Fruit fly (Drosophila melanogaster) whole organism, embryonic: ENCODE results near the gene CG15196.
A peak's percentile ranks its signal among the peaks of the same experiment; 100 is the strongest.

Experiments used
- B-H2 ChIP-seq: fragments of 200-800 bp; sonication (Bioruptor generic); optimal IDR thresholded peaks from 2 replicates; lab custom pipeline; 2018; ENCODE audit warnings: missing biosample characterization, mild to moderate bottlenecking, missing genetic modification characterization
- CG10462 ChIP-seq: fragments of 200-800 bp; sonication (Bioruptor generic); optimal IDR thresholded peaks from 2 replicates; lab custom pipeline; 2016; ENCODE audit warnings: missing biosample characterization, missing genetic modification characterization
- CG10543 ChIP-seq: fragments of 200-800 bp; sonication (Bioruptor generic); optimal IDR thresholded peaks from 3 replicates; lab custom pipeline; 2017; ENCODE audit warnings: missing biosample characterization, mild to moderate bottlenecking, missing genetic modification characterization, moderate library complexity
- CG10959 ChIP-seq: fragments of 200-800 bp; sonication (Bioruptor generic); IDR thresholded peaks from 2 replicates; pipeline ENCODE4 v1.3.6; 2022; ENCODE audit warnings: missing biosample characterization, missing genetic modification characterization
- CG12299 ChIP-seq: fragments of 200-800 bp; sonication (Bioruptor generic); optimal IDR thresholded peaks from 2 replicates; lab custom pipeline; 2018; ENCODE audit warnings: missing biosample characterization, mild to moderate bottlenecking, missing genetic modification characterization
- CG13123 ChIP-seq: fragments of 200-800 bp; sonication (Bioruptor generic); optimal IDR thresholded peaks from 2 replicates; lab custom pipeline; 2016; ENCODE audit warnings: missing biosample characterization, missing genetic modification characterization
- CG15269 ChIP-seq: fragments of 200-800 bp; sonication (Bioruptor generic); optimal IDR thresholded peaks from 2 replicates; lab custom pipeline; 2018; ENCODE audit warnings: missing biosample characterization, mild to moderate bottlenecking, missing genetic modification characterization, moderate library complexity
- CG15601 ChIP-seq: fragments of 200-800 bp; sonication (Bioruptor generic); optimal IDR thresholded peaks from 3 replicates; lab custom pipeline; 2019; ENCODE audit warnings: missing biosample characterization, mild to moderate bottlenecking, missing genetic modification characterization, moderate library complexity
- CG1647 ChIP-seq: fragments of 200-800 bp; sonication (Bioruptor generic); optimal IDR thresholded peaks from 3 replicates; lab custom pipeline; 2016; ENCODE audit warnings: missing biosample characterization, missing genetic modification characterization
- CG17802 ChIP-seq: fragments of 200-800 bp; sonication (Bioruptor generic); optimal IDR thresholded peaks from 2 replicates; lab custom pipeline; 2018; ENCODE audit warnings: missing biosample characterization, mild to moderate bottlenecking, missing genetic modification characterization, moderate library complexity
- CG32532 ChIP-seq: fragments of 200-800 bp; sonication (Bioruptor generic); IDR thresholded peaks from 2 replicates; pipeline ENCODE4 v1.3.6; 2022; ENCODE audit warnings: missing biosample characterization, missing genetic modification characterization
- CG33557 ChIP-seq: fragments of 200-800 bp; sonication (Bioruptor generic); optimal IDR thresholded peaks from 2 replicates; lab custom pipeline; 2019; ENCODE audit warnings: missing biosample characterization, mild to moderate bottlenecking, missing genetic modification characterization, moderate library complexity
- CG3726 ChIP-seq: fragments of 200-800 bp; sonication (Bioruptor generic); IDR thresholded peaks from 3 replicates; pipeline ENCODE4, ENCODE4 v1.3.6; 2022; ENCODE audit warnings: missing biosample characterization, missing genetic modification characterization
- CG3995 ChIP-seq: fragments of 200-800 bp; sonication (Bioruptor generic); optimal IDR thresholded peaks from 3 replicates; lab custom pipeline; 2016; ENCODE audit warnings: missing biosample characterization, missing genetic modification characterization
- CG4360 ChIP-seq: fragments of 200-800 bp; sonication (Bioruptor generic); IDR thresholded peaks from 2 replicates; pipeline ENCODE4 v1.3.6; 2022; ENCODE audit warnings: missing biosample characterization, missing genetic modification characterization
- CG5180 ChIP-seq: fragments of 200-800 bp; sonication (Bioruptor generic); optimal IDR thresholded peaks from 3 replicates; lab custom pipeline; 2017; ENCODE audit warnings: missing biosample characterization, missing genetic modification characterization, mild to moderate bottlenecking, moderate library complexity, missing genetic modification reagents
- CG7786 ChIP-seq: fragments of 200-800 bp; sonication (Bioruptor generic); optimal IDR thresholded peaks from 2 replicates; lab custom pipeline; 2016; ENCODE audit warnings: missing biosample characterization, missing genetic modification characterization
- CG7963 ChIP-seq: fragments of 200-800 bp; sonication (Bioruptor generic); IDR thresholded peaks from 3 replicates; pipeline ENCODE4 v1.3.6; 2022; ENCODE audit warnings: missing biosample characterization, missing genetic modification characterization; ENCODE audit not compliant: partially characterized antibody
- CG9215 ChIP-seq: fragments of 200-800 bp; sonication (Bioruptor generic); IDR thresholded peaks from 2 replicates; pipeline ENCODE4 v1.3.6; 2022; ENCODE audit warnings: missing biosample characterization, missing genetic modification characterization
- CTCF ChIP-seq: fragments of 200-800 bp; sonication (Bioruptor generic); optimal IDR thresholded peaks from 2 replicates; lab custom pipeline; 2017; ENCODE audit warnings: missing biosample characterization, mild to moderate bottlenecking, missing genetic modification characterization, moderate library complexity
- Doc3 ChIP-seq: fragments of 200-800 bp; sonication (Bioruptor generic); IDR thresholded peaks from 3 replicates; pipeline ENCODE4 v1.3.6; 2022; ENCODE audit warnings: missing biosample characterization, missing genetic modification characterization; ENCODE audit not compliant: partially characterized antibody
- E2f1 ChIP-seq: fragments of 200-800 bp; sonication (Bioruptor generic); IDR thresholded peaks from 2 replicates; pipeline ENCODE4 v1.3.6; 2022; ENCODE audit warnings: missing biosample characterization, missing genetic modification characterization
- Fer2 ChIP-seq: fragments of 200-800 bp; sonication (Bioruptor generic); optimal IDR thresholded peaks from 2 replicates; lab custom pipeline; 2018; ENCODE audit warnings: missing biosample characterization, mild to moderate bottlenecking, missing genetic modification characterization, moderate library complexity
- H2.0 ChIP-seq: fragments of 200-800 bp; sonication (Bioruptor generic); IDR thresholded peaks from 2 replicates; pipeline ENCODE4 v1.3.6; 2022; ENCODE audit warnings: missing biosample characterization, missing genetic modification characterization
- Lpt ChIP-seq: fragments of >200 bp; optimal IDR thresholded peaks from 2 replicates; lab custom pipeline; 2018; ENCODE audit warnings: missing biosample characterization, missing genetic modification characterization
- MESR4 ChIP-seq: fragments of 200-800 bp; sonication (Bioruptor generic); optimal IDR thresholded peaks from 2 replicates; lab custom pipeline; 2018; ENCODE audit warnings: missing biosample characterization, mild to moderate bottlenecking, missing genetic modification characterization, moderate library complexity
- MTF-1 ChIP-seq: fragments of 200-800 bp; sonication (Bioruptor generic); optimal IDR thresholded peaks from 2 replicates; lab custom pipeline; 2018; ENCODE audit warnings: missing biosample characterization, mild to moderate bottlenecking, missing genetic modification characterization, borderline replicate concordance
- Mes4 ChIP-seq: fragments of 200-800 bp; sonication (Bioruptor generic); optimal IDR thresholded peaks from 2 replicates; lab custom pipeline; 2016; ENCODE audit warnings: missing biosample characterization, missing genetic modification characterization
- NC2β ChIP-seq: fragments of 200-800 bp; sonication (Bioruptor generic); optimal IDR thresholded peaks from 2 replicates; lab custom pipeline; 2016; ENCODE audit warnings: missing biosample characterization, missing genetic modification characterization
- Oli ChIP-seq: fragments of 200-800 bp; sonication (Bioruptor generic); optimal IDR thresholded peaks from 2 replicates; lab custom pipeline; 2018; ENCODE audit warnings: missing biosample characterization, mild to moderate bottlenecking, missing genetic modification characterization, moderate library complexity
- PHDP ChIP-seq: fragments of 200-800 bp; sonication (Bioruptor generic); optimal IDR thresholded peaks from 3 replicates; lab custom pipeline; 2018; ENCODE audit warnings: missing biosample characterization, mild to moderate bottlenecking, missing genetic modification characterization, moderate library complexity
- Poxn ChIP-seq: fragments of 200-800 bp; sonication (Bioruptor generic); IDR thresholded peaks from 2 replicates; pipeline ENCODE4 v1.3.6; 2022; ENCODE audit warnings: missing biosample characterization, missing genetic modification characterization
- Six4 ChIP-seq: fragments of 200-800 bp; sonication (Bioruptor generic); optimal IDR thresholded peaks from 2 replicates; lab custom pipeline; 2016; ENCODE audit warnings: missing biosample characterization, missing genetic modification characterization
- Ssrp ChIP-seq: fragments of 200-800 bp; sonication (Bioruptor generic); optimal IDR thresholded peaks from 2 replicates; lab custom pipeline; 2018; ENCODE audit warnings: missing biosample characterization, mild to moderate bottlenecking, missing genetic modification characterization, moderate library complexity
- YL-1 ChIP-seq: fragments of 200-800 bp; sonication (Bioruptor generic); optimal IDR thresholded peaks from 3 replicates; lab custom pipeline; 2017; ENCODE audit warnings: missing biosample characterization, mild to moderate bottlenecking, missing genetic modification characterization
- abd-A ChIP-seq: fragments of 200-800 bp; sonication (Bioruptor generic); optimal IDR thresholded peaks from 3 replicates; lab custom pipeline; 2019; ENCODE audit warnings: missing biosample characterization, mild to moderate bottlenecking, missing genetic modification characterization, moderate library complexity
- caup ChIP-seq: fragments of 200-800 bp; sonication (Bioruptor generic); optimal IDR thresholded peaks from 3 replicates; lab custom pipeline; 2017; ENCODE audit warnings: missing biosample characterization, mild to moderate bottlenecking, missing genetic modification characterization, moderate library complexity; ENCODE audit not compliant: severe bottlenecking
- cg ChIP-seq: fragments of 200-800 bp; sonication (Bioruptor generic); optimal IDR thresholded peaks from 3 replicates; lab custom pipeline; 2019; ENCODE audit warnings: missing biosample characterization, mild to moderate bottlenecking, missing genetic modification characterization, moderate library complexity
- crp ChIP-seq, 2 experiments: fragments of 200-800 bp; sonication (Bioruptor generic); optimal IDR thresholded peaks; 2 replicates in 1 of 2; 3 replicates in 1 of 2; lab custom pipeline; 2017; ENCODE audit warnings: missing biosample characterization in 2 of 2, missing genetic modification characterization in 2 of 2, mild to moderate bottlenecking in 1 of 2, moderate library complexity in 1 of 2
- dmrt99B ChIP-seq: fragments of 200-800 bp; sonication (Bioruptor generic); optimal IDR thresholded peaks from 2 replicates; lab custom pipeline; 2018; ENCODE audit warnings: missing biosample characterization, mild to moderate bottlenecking, missing genetic modification characterization, moderate library complexity
- fd64A ChIP-seq: fragments of 200-800 bp; sonication (Bioruptor generic); optimal IDR thresholded peaks from 3 replicates; lab custom pipeline; 2018; ENCODE audit warnings: missing biosample characterization, mild to moderate bottlenecking, missing genetic modification characterization
- kah ChIP-seq: fragments of 200-800 bp; sonication (Bioruptor generic); optimal IDR thresholded peaks from 2 replicates; lab custom pipeline; 2018; ENCODE audit warnings: missing biosample characterization, mild to moderate bottlenecking, missing genetic modification characterization
- ken ChIP-seq: fragments of 200-800 bp; sonication (Bioruptor generic); IDR thresholded peaks from 3 replicates; pipeline ENCODE4 v1.3.6; 2022; ENCODE audit warnings: missing biosample characterization, missing genetic modification characterization
- nmo ChIP-seq: fragments of 200-800 bp; sonication (Bioruptor generic); optimal IDR thresholded peaks from 2 replicates; lab custom pipeline; 2018; ENCODE audit warnings: missing biosample characterization, mild to moderate bottlenecking, missing genetic modification characterization, moderate library complexity
- odd ChIP-seq: fragments of 200-800 bp; sonication (Bioruptor generic); optimal IDR thresholded peaks from 2 replicates; lab custom pipeline; 2017; ENCODE audit warnings: missing biosample characterization, mild to moderate bottlenecking, missing genetic modification characterization
- onecut ChIP-seq: fragments of 200-800 bp; sonication (Bioruptor generic); IDR thresholded peaks from 2 replicates; pipeline ENCODE4 v1.3.6; 2022; ENCODE audit warnings: missing biosample characterization, missing genetic modification characterization
- pfk ChIP-seq: fragments of 200-800 bp; sonication (Bioruptor generic); optimal IDR thresholded peaks from 2 replicates; lab custom pipeline; 2018; ENCODE audit warnings: missing biosample characterization, mild to moderate bottlenecking, missing genetic modification characterization, moderate library complexity
- pnt ChIP-seq: fragments of 200-800 bp; sonication (Bioruptor generic); optimal IDR thresholded peaks from 3 replicates; lab custom pipeline; 2016; ENCODE audit warnings: missing biosample characterization, missing genetic modification characterization
- slbo ChIP-seq: fragments of 200-800 bp; sonication (Bioruptor generic); IDR thresholded peaks from 2 replicates; pipeline ENCODE4 v1.3.6; 2022; ENCODE audit warnings: missing biosample characterization, missing genetic modification characterization
- stc ChIP-seq: fragments of 200-800 bp; sonication (Bioruptor generic); IDR thresholded peaks from 2 replicates; pipeline ENCODE4 v1.3.6; 2022; ENCODE audit warnings: missing biosample characterization, missing genetic modification characterization
- trem ChIP-seq: fragments of 200-800 bp; optimal IDR thresholded peaks from 3 replicates; lab custom pipeline; 2019; ENCODE audit warnings: missing biosample characterization, mild to moderate bottlenecking, missing genetic modification characterization, moderate library complexity
- yki ChIP-seq: fragments of >200 bp; optimal IDR thresholded peaks from 3 replicates; lab custom pipeline; 2018

CG15196 gene

DNA sequence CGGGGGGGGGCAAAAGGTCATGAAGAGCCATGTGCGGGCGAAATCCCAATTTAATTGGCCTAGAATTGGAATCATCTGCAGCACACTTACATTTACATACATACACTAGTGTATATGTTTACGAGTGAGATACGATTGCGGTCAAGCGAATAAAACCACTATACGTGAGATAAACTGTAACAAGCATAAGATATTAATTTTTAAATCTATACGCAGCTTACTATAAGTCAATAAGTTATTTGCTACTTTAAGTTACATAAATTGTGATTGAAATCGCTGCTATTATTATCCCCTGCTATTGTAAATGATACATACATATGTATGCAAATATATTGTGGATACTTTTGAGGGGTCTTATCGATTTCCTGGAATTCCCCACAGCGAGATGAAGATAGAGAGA, 30.6 kb upstream of the CG15196 start (continued):
- TF ChIP-seq CG7786, result no peak
- TF ChIP-seq trem (tag; lab: Kevin White, UChicago), result no peak
- TF ChIP-seq CG12299, result no peak
- no peak for TF ChIP-seq CG3995
- TF ChIP-seq Mes4 (GFP tag; lab: Kevin White, UChicago), result no peak
- TF ChIP-seq CG17802 (tag; lab: Kevin White, UChicago), result no peak
- TF ChIP-seq Oli (tag; lab: Kevin White, UChicago), result peak; percentile 7
- TF ChIP-seq CG1647, result no peak
- no peak for TF ChIP-seq CG5180 (GFP tag; lab: Kevin White, UChicago)
- no peak for TF ChIP-seq fd64A (GFP tag; lab: Kevin White, UChicago)
- no peak for TF ChIP-seq CG3726 (GFP tag; lab: Robert Waterston, UW)
- TF ChIP-seq CG10462, result no peak
- no peak for TF ChIP-seq kah (GFP tag; lab: Kevin White, UChicago)
- TF ChIP-seq caup (GFP tag; lab: Kevin White, UChicago), result peak; percentile 11
- no peak for TF ChIP-seq CG13123
- TF ChIP-seq MESR4 (GFP tag; lab: Kevin White, UChicago), result no peak
- peak; percentile 54 for TF ChIP-seq H2.0 (GFP tag; lab: Robert Waterston, UW)
- no peak for TF ChIP-seq abd-A
- peak; percentile 37 for TF ChIP-seq nmo
- no peak for TF ChIP-seq MTF-1 (GFP tag; lab: Kevin White, UChicago)
- no peak for TF ChIP-seq yki (lab: Kevin White, UChicago)
- no peak for TF ChIP-seq YL-1 (GFP tag; lab: Kevin White, UChicago)
- TF ChIP-seq Doc3, result no peak
- peak; percentile 45 for TF ChIP-seq E2f1 (GFP tag; lab: Robert Waterston, UW)
- no peak for TF ChIP-seq NC2β (GFP tag; lab: Kevin White, UChicago)
- peak; percentile 65 for TF ChIP-seq slbo (GFP tag; lab: Robert Waterston, UW)
- no peak for TF ChIP-seq odd (GFP tag; lab: Kevin White, UChicago)
- TF ChIP-seq pnt (GFP tag; lab: Kevin White, UChicago), result no peak
- peak; percentile 29 for TF ChIP-seq Fer2 (tag; lab: Kevin White, UChicago)
- TF ChIP-seq PHDP, result peak; percentile 57
- TF ChIP-seq cg, result no peak
- TF ChIP-seq Ssrp, result no peak
- TF ChIP-seq CG15269 (tag; lab: Kevin White, UChicago), result peak; percentile 68
- TF ChIP-seq Lpt (GFP tag; lab: Kevin White, UChicago), result no peak
- TF ChIP-seq onecut, result 0 out of 2 replicates have a peak, but pooled peaks have one; percentile 18
- TF ChIP-seq crp (GFP tag; optimal IDR thresholded peaks at IDR 0.05; lab: Kevin White, UChicago), result no peak
- no peak for TF ChIP-seq CG33557 (GFP tag; lab: Kevin White, UChicago)
- no peak for TF ChIP-seq CG7963 (GFP tag; lab: Robert Waterston, UW)
- no peak for TF ChIP-seq ken (GFP tag; lab: Robert Waterston, UW)
- no peak for TF ChIP-seq CG10959
- no peak for TF ChIP-seq pfk
- TF ChIP-seq CG4360 (GFP tag; lab: Robert Waterston, UW), result no peak
- no peak for TF ChIP-seq Six4
- TF ChIP-seq dmrt99B (tag; lab: Kevin White, UChicago), result peak; percentile 68
- no peak for TF ChIP-seq CTCF (GFP tag; lab: Kevin White, UChicago)
- TF ChIP-seq Poxn (GFP tag; lab: Robert Waterston, UW), result no peak
- no peak for TF ChIP-seq stc (GFP tag; lab: Robert Waterston, UW)
- peak; percentile 57; the same call in 1 of the 2 replicates for TF ChIP-seq CG32532 (GFP tag; lab: Robert Waterston, UW)
- TF ChIP-seq CG9215 (GFP tag; lab: Robert Waterston, UW), result peak; percentile 15; the same call in 1 of the 2 replicates
- TF ChIP-seq CG15601, result no peak
- peak; percentile 62 for TF ChIP-seq B-H2 (GFP tag; lab: Kevin White, UChicago)
- TF ChIP-seq CG10543 (GFP tag; lab: Kevin White, UChicago), result no peak
